Worm (Caenorhabditis elegans): ENCODE results near the gene C07H6.9.

Gene C07H6.9

DNA sequence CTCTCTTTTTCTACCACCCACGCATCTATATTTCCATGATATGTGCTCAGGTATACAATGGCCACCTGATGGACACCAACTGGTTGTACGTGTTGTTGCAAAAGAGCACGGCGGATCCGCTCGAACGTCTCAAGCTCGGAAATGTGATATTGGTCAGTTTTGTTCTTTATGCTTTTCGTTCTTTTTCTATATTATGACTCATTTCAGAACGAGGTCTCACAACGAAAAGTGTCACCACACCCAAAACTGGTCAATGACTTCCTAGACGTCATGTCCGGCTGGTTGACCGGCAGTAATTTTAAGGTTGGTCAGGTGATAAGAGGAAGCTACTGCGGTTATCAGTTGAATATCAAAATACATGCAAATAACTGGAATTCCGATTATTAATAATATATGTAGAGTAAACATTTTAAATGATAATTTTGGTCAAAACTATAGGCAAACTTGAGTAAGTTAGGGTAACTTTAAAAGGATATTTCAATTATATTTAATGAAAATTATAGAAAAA lies 8.9 kb upstream of the C07H6.9 start, which contains the start of gene cls-1:
Gene cls-1 (plus strand): TSS at position 51 of the 508 bp plus-strand sequence.
- TF ChIP-seq egl-5 (tag; optimal IDR thresholded peaks at IDR 0.05) (no peak), pqm-1 (tag; optimal IDR thresholded peaks at IDR 0.05) (peak; percentile 43), mdl-1 (tag; optimal IDR thresholded peaks at IDR 0.05) (no peak), elt-2 (tag; optimal IDR thresholded peaks at IDR 0.05) (peak; percentile 25), nhr-76 (tag; optimal IDR thresholded peaks at IDR 0.05) (no peak), ceh-82 (tag; optimal IDR thresholded peaks at IDR 0.05) (no peak), nhr-43 (tag; optimal IDR thresholded peaks at IDR 0.05; ENCODE audit: poor library complexity, severe bottlenecking) (no peak), nhr-67 (tag; optimal IDR thresholded peaks at IDR 0.05) (no peak), skn-1 (tag; optimal IDR thresholded peaks at IDR 0.05) (no peak), fkh-2 (tag; optimal IDR thresholded peaks at IDR 0.05) (no peak), elt-3 (tag; optimal IDR thresholded peaks at IDR 0.05) (no peak)

- TF ChIP-seq egl-5 (tag; optimal IDR thresholded peaks at IDR 0.05) (no peak), ztf-11 (tag; optimal IDR thresholded peaks at IDR 0.05) (no peak), fos-1 (tag; optimal IDR thresholded peaks at IDR 0.05) (no peak), lin-15B (tag; optimal IDR thresholded peaks at IDR 0.05) (no peak), daf-12 (tag; optimal IDR thresholded peaks at IDR 0.05) (no peak), lin-39 (tag; optimal IDR thresholded peaks at IDR 0.05) (no peak), nfya-1 (tag; optimal IDR thresholded peaks at IDR 0.05; ENCODE audit: insufficient read depth) (no peak), sea-2 (GFP tag; optimal IDR thresholded peaks at IDR 0.05) (no peak), nhr-12 (tag; optimal IDR thresholded peaks at IDR 0.05) (no peak), ZK546.5 (tag; optimal IDR thresholded peaks at IDR 0.05) (no peak), nhr-77 (tag; optimal IDR thresholded peaks at IDR 0.05) (no peak)
Observed at ce11 chrIII:7506983-7507382, 7.7 kb upstream of the C07H6.9 start.

ce11 chrIII:7498346-7498745 lies 925 bp downstream of the C07H6.9 start:
- no peak for TF ChIP-seq eor-1 (tag; optimal IDR thresholded peaks at IDR 0.05)
- TF ChIP-seq lin-15B (tag; optimal IDR thresholded peaks at IDR 0.05), result peak; percentile 95
- no peak for TF ChIP-seq ceh-82 (tag; optimal IDR thresholded peaks at IDR 0.05)
- peak; percentile 63 for TF ChIP-seq fkh-10 (GFP tag; optimal IDR thresholded peaks at IDR 0.05)
- TF ChIP-seq nhr-77 (tag; optimal IDR thresholded peaks at IDR 0.05), result no peak
- peak; percentile 6 for TF ChIP-seq ama-1 (optimal IDR thresholded peaks at IDR 0.05)
- TF ChIP-seq skn-1 (tag; optimal IDR thresholded peaks at IDR 0.05), result no peak
- TF ChIP-seq nhr-11 (tag; optimal IDR thresholded peaks at IDR 0.05), result peak; percentile 83
- peak; percentile 9 for TF ChIP-seq unc-62 (GFP tag; optimal IDR thresholded peaks at IDR 0.05)
- no peak for TF ChIP-seq nhr-76 (tag; optimal IDR thresholded peaks at IDR 0.05)
- no peak for TF ChIP-seq ztf-11 (tag; optimal IDR thresholded peaks at IDR 0.05)
- no peak for TF ChIP-seq sea-2 (GFP tag; optimal IDR thresholded peaks at IDR 0.05)
- peak; percentile 77 for TF ChIP-seq jun-1 (tag; optimal IDR thresholded peaks at IDR 0.05)
- TF ChIP-seq hmg-11 (tag; optimal IDR thresholded peaks at IDR 0.05), result peak; percentile 68
- TF ChIP-seq nhr-237 (tag; optimal IDR thresholded peaks at IDR 0.05), result no peak
- no peak for TF ChIP-seq nhr-28 (tag; optimal IDR thresholded peaks at IDR 0.05)
- peak; percentile 43 for TF ChIP-seq egl-5 (tag; optimal IDR thresholded peaks at IDR 0.05)
- TF ChIP-seq daf-12 (tag; optimal IDR thresholded peaks at IDR 0.05), result no peak
- peak; percentile 57 for TF ChIP-seq nhr-43 (tag; optimal IDR thresholded peaks at IDR 0.05; ENCODE audit: poor library complexity, severe bottlenecking)
- TF ChIP-seq ztf-4 (tag; optimal IDR thresholded peaks at IDR 0.05), result no peak
- no peak for TF ChIP-seq ceh-9 (tag; optimal IDR thresholded peaks at IDR 0.05)
- TF ChIP-seq ZK546.5 (tag; optimal IDR thresholded peaks at IDR 0.05), result no peak
- no peak for TF ChIP-seq mml-1 (tag; optimal IDR thresholded peaks at IDR 0.05)
- TF ChIP-seq zag-1 (tag; optimal IDR thresholded peaks at IDR 0.05), result no peak
- peak; percentile 70 for TF ChIP-seq pha-4 (tag; optimal IDR thresholded peaks at IDR 0.05)
- TF ChIP-seq lsy-12 (tag; optimal IDR thresholded peaks at IDR 0.05), result peak; percentile 82
- peak; percentile 92 for TF ChIP-seq nfya-1 (tag; optimal IDR thresholded peaks at IDR 0.05; ENCODE audit: insufficient read depth)
- TF ChIP-seq elt-1 (tag; optimal IDR thresholded peaks at IDR 0.05), result peak; percentile 34
- no peak for TF ChIP-seq ceh-16 (tag; optimal IDR thresholded peaks at IDR 0.05)
- no peak for TF ChIP-seq unc-39 (tag; optimal IDR thresholded peaks at IDR 0.05)
- TF ChIP-seq fkh-2 (tag; optimal IDR thresholded peaks at IDR 0.05), result no peak
- peak; percentile 85 for TF ChIP-seq nhr-23 (tag; optimal IDR thresholded peaks at IDR 0.05)
- TF ChIP-seq aly-2 (tag; optimal IDR thresholded peaks at IDR 0.05), result no peak
- peak; percentile 56 for TF ChIP-seq fos-1 (tag; optimal IDR thresholded peaks at IDR 0.05)
- peak; percentile 85 for TF ChIP-seq pqm-1 (tag; optimal IDR thresholded peaks at IDR 0.05)
- TF ChIP-seq elt-2 (tag; optimal IDR thresholded peaks at IDR 0.05), result peak; percentile 95
- TF ChIP-seq elt-3 (tag; optimal IDR thresholded peaks at IDR 0.05), result no peak
- TF ChIP-seq snpc-4 (tag; optimal IDR thresholded peaks at IDR 0.05), result peak; percentile 91
- no peak for TF ChIP-seq nhr-12 (tag; optimal IDR thresholded peaks at IDR 0.05)
- TF ChIP-seq egl-27 (tag; optimal IDR thresholded peaks at IDR 0.05), result peak; percentile 82
- TF ChIP-seq nhr-67 (tag; optimal IDR thresholded peaks at IDR 0.05), result no peak
- peak; percentile 56 for TF ChIP-seq R02D3.7 (tag; optimal IDR thresholded peaks at IDR 0.05)
- peak; percentile 67 for TF ChIP-seq ceh-28 (tag; optimal IDR thresholded peaks at IDR 0.05)
- TF ChIP-seq nhr-25 (tag; optimal IDR thresholded peaks at IDR 0.05), result peak; percentile 82
- TF ChIP-seq mdl-1 (tag; optimal IDR thresholded peaks at IDR 0.05), result peak; percentile 81
- TF ChIP-seq tbx-2 (tag; optimal IDR thresholded peaks at IDR 0.05), result peak; percentile 35
